Worm (Caenorhabditis elegans) whole organism, early embryonic: Measurements from ENCODE around the gene T16G1.7.

Experiments used
- B0310.2 ChIP-seq: sonication (generic microtip); optimal IDR thresholded peaks from 2 replicates; lab custom pipeline; 2016; ENCODE audit warnings: mild to moderate bottlenecking, missing genetic modification characterization, missing compliant biosample characterization
- F13C5.2 ChIP-seq: sonication (generic microtip); optimal IDR thresholded peaks from 2 replicates; lab custom pipeline; 2017; ENCODE audit warnings: mild to moderate bottlenecking, missing genetic modification characterization, inconsistent platforms, missing compliant biosample characterization
- aly-1 ChIP-seq: sonication (generic microtip); optimal IDR thresholded peaks from 2 replicates; lab custom pipeline; 2016; ENCODE audit warnings: missing genetic modification characterization, missing compliant biosample characterization
- ama-1 ChIP-seq: fragments of 150-350 bp; optimal IDR thresholded peaks from 2 replicates; lab custom pipeline; 2014
- ceh-13 ChIP-seq: fragments of 200-800 bp; sonication (Bioruptor generic); optimal IDR thresholded peaks from 2 replicates; lab custom pipeline; 2018; ENCODE audit warnings: mild to moderate bottlenecking, missing genetic modification characterization, missing compliant biosample characterization
- flt-1 ChIP-seq: fragments of 200-800 bp; sonication (Bioruptor generic); IDR thresholded peaks from 2 replicates; pipeline ENCODE4 v1.3.6; 2022; ENCODE audit warnings: missing genetic modification characterization, missing compliant biosample characterization
- hmbx-1 ChIP-seq: sonication (generic microtip); optimal IDR thresholded peaks from 2 replicates; lab custom pipeline; 2016; ENCODE audit warnings: mild to moderate bottlenecking, missing genetic modification characterization, missing compliant biosample characterization
- hnd-1 ChIP-seq: sonication (generic microtip); optimal IDR thresholded peaks from 2 replicates; lab custom pipeline; 2016; ENCODE audit warnings: missing genetic modification characterization, missing compliant biosample characterization
- pes-1 ChIP-seq: fragments of 200-800 bp; sonication (Bioruptor generic); IDR thresholded peaks from 2 replicates; pipeline ENCODE4 v1.3.6; 2022; ENCODE audit warnings: missing genetic modification reagents, missing genetic modification characterization, missing compliant biosample characterization
- scrt-1 ChIP-seq: fragments of 200-800 bp; sonication (Bioruptor generic); IDR thresholded peaks from 2 replicates; pipeline ENCODE4 v1.3.6; 2022; ENCODE audit warnings: missing genetic modification characterization, missing compliant biosample characterization
- tra-4 ChIP-seq: sonication (generic microtip); optimal IDR thresholded peaks from 2 replicates; lab custom pipeline; 2017; ENCODE audit warnings: missing genetic modification characterization, missing compliant biosample characterization

DNA sequence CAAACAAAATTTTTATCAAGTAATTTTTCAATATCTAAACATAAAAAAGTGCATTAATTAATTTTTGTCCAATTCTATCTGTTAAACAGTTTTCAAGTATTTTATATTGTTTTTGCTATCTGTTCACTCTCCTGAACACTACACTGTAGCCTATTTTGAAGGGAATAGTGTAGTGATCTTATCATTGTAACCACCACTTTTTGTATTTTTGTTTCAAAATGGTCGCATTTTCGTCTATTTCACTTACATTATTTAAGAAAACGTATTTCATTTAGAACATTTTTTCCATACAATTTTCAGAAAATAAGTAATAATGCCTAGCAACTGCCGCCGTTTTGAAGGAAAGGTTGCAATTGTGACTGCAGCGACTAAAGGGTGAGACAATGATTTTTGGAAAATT lies 12.6 kb downstream of the T16G1.7 start, which contains the start of gene dhrs-4:
- TF ChIP-seq pes-1 (GFP tag; lab: Robert Waterston, UW) = no peak
- no peak for TF ChIP-seq ama-1 (lab: Kevin White, UChicago)
- TF ChIP-seq F13C5.2 (tag; lab: Kevin White, UChicago) = no peak
- no peak for TF ChIP-seq tra-4 (tag; lab: Kevin White, UChicago)
- TF ChIP-seq aly-1 (tag; lab: Kevin White, UChicago) = no peak
- TF ChIP-seq flt-1 (GFP tag; lab: Robert Waterston, UW) = no peak
- TF ChIP-seq ceh-13 = no peak
- TF ChIP-seq hnd-1 = no peak
- TF ChIP-seq B0310.2 (tag; lab: Kevin White, UChicago) = no peak
- no peak for TF ChIP-seq hmbx-1 (tag; lab: Kevin White, UChicago)
- TF ChIP-seq scrt-1 (GFP tag; lab: Robert Waterston, UW) = no peak
